Worm (Caenorhabditis elegans) whole organism, L1 larva: Measurements from ENCODE around the gene C17H12.2.

ENCODE experiments used
- aly-2 ChIP-seq: fragments of 150-350 bp; optimal IDR thresholded peaks from 2 replicates; lab custom pipeline; 2014; ENCODE audit warnings: missing biosample characterization, missing genetic modification characterization
- ceh-82 ChIP-seq, 3 experiments: fragments of 150-350 bp in 1 of 3; sonication (generic microtip) in 2 of 3; optimal IDR thresholded peaks; 2 replicates each; lab custom pipeline; 2014 to 2017; ENCODE audit warnings: missing biosample characterization in 3 of 3, missing genetic modification characterization in 3 of 3
- dpl-1 ChIP-seq, 3 experiments: fragments of 150-350 bp in 2 of 3; sonication (generic microtip) in 1 of 3; optimal IDR thresholded peaks; 2 replicates each; lab custom pipeline; 2014 to 2017; ENCODE audit warnings: missing biosample characterization in 3 of 3, missing genetic modification characterization in 3 of 3, missing genetic modification reagents in 3 of 3
- egl-27 ChIP-seq, 2 experiments: fragments of 150-350 bp in 1 of 2; sonication (generic microtip); optimal IDR thresholded peaks; 3 replicates each; lab custom pipeline; 2017 to 2018; ENCODE audit warnings: missing biosample characterization in 2 of 2, missing genetic modification characterization in 2 of 2, missing genetic modification reagents in 2 of 2
- elt-2 ChIP-seq: sonication (generic microtip); optimal IDR thresholded peaks from 2 replicates; lab custom pipeline; 2016; ENCODE audit warnings: missing genetic modification characterization, mild to moderate bottlenecking, inconsistent platforms, missing compliant biosample characterization, missing genetic modification reagents
- fos-1 ChIP-seq: fragments of 150-350 bp; optimal IDR thresholded peaks from 2 replicates; lab custom pipeline; 2014; ENCODE audit warnings: missing biosample characterization, missing genetic modification characterization
- lin-35 ChIP-seq, 2 experiments: fragments of 150-350 bp; optimal IDR thresholded peaks; 2 replicates each; lab custom pipeline; 2014; ENCODE audit warnings: missing biosample characterization in 2 of 2, missing genetic modification characterization in 2 of 2, missing genetic modification reagents in 2 of 2
- lin-39 ChIP-seq: fragments of 150-350 bp; optimal IDR thresholded peaks from 2 replicates; lab custom pipeline; 2014; ENCODE audit warnings: missing biosample characterization, missing genetic modification reagents, missing genetic modification characterization
- mep-1 ChIP-seq: fragments of 150-350 bp; optimal IDR thresholded peaks from 2 replicates; lab custom pipeline; 2014; ENCODE audit warnings: missing biosample characterization, missing genetic modification characterization
- nhr-11 ChIP-seq: fragments of 150-350 bp; optimal IDR thresholded peaks from 2 replicates; lab custom pipeline; 2014; ENCODE audit warnings: missing biosample characterization, missing genetic modification characterization
- sox-4 ChIP-seq: sonication (generic microtip); optimal IDR thresholded peaks from 2 replicates; lab custom pipeline; 2016; ENCODE audit warnings: missing genetic modification characterization, missing compliant biosample characterization
- zip-4 ChIP-seq: fragments of 200-800 bp; sonication (Bioruptor generic); optimal IDR thresholded peaks from 2 replicates; lab custom pipeline; 2018; ENCODE audit warnings: mild to moderate bottlenecking, missing genetic modification characterization, moderate library complexity, missing compliant biosample characterization
- ztf-11 ChIP-seq, 2 experiments: sonication (generic microtip); optimal IDR thresholded peaks; 2 replicates each; lab custom pipeline; 2016 to 2017; ENCODE audit warnings: missing genetic modification characterization in 2 of 2, missing biosample characterization in 1 of 2, missing compliant biosample characterization in 1 of 2

- peak; percentile 84 for TF ChIP-seq aly-2
- TF ChIP-seq sox-4: no peak
- TF ChIP-seq fos-1 (tag; lab: Kevin White, UChicago): peak; percentile 92
- peak; percentile 82 to 98 (median 84) for TF ChIP-seq ceh-82 (tag; optimal IDR thresholded peaks at IDR 0.05; lab: Kevin White, UChicago)
- TF ChIP-seq zip-4: peak; percentile 69
- TF ChIP-seq egl-27 (tag; optimal IDR thresholded peaks at IDR 0.05; lab: Kevin White, UChicago): peak; percentile 38 to 76
- peak; percentile 47 for TF ChIP-seq nhr-11 (tag; lab: Kevin White, UChicago)
- peak in 1 of 2 experiments; percentile 55 for TF ChIP-seq ztf-11 (tag; optimal IDR thresholded peaks at IDR 0.05; lab: Kevin White, UChicago)
- TF ChIP-seq lin-39 (tag; lab: Kevin White, UChicago): peak; percentile 78
- TF ChIP-seq elt-2 (tag; lab: Kevin White, UChicago): peak; percentile 7
- TF ChIP-seq mep-1 (tag; lab: Kevin White, UChicago): peak; percentile 98
- TF ChIP-seq dpl-1 (GFP tag; optimal IDR thresholded peaks at IDR 0.05; lab: Kevin White, UChicago): peak; percentile 83 to 88 (median 86)
- peak; percentile 90 to 94 for TF ChIP-seq lin-35 (GFP tag; optimal IDR thresholded peaks at IDR 0.05; lab: Kevin White, UChicago)
Observed at ce11 chrIV:6790438-6791124, at the start of gene C17H12.2, which contains the start of gene vha-8.
